Worm (Caenorhabditis elegans): ENCODE data around the gene sel-11.

DNA sequence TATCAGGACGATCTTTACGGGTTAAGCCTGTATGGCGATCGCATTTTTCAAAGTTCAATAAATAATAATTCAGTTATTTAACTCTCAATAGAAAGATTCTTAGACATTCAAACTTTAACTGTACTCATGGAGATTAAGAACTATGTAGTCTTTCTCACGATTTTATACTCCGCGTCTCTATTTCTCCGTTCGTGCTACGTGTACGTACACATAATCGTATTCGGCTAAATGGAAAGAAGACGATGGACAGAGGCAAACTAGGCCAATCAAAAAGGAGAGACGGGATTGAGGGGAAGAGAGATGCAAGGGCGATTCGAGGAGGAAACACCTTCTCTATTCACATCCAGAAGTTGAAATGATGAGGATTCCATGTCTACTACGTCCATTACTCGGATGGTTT lies 6.3 kb downstream of the sel-11 start, which contains the start of gene bus-18:
- no peak for TF ChIP-seq snpc-4 (tag; optimal IDR thresholded peaks at IDR 0.05)
- TF ChIP-seq unc-39 (tag; optimal IDR thresholded peaks at IDR 0.05), result no peak
- TF ChIP-seq mep-1 (tag; optimal IDR thresholded peaks at IDR 0.05), result no peak

Measured in whole organism, mixed stage, embryonic.